Worm (Caenorhabditis elegans) whole organism, midembryonic: ENCODE results near the gene T10B5.3.

Source experiments
- cog-1 ChIP-seq: sonication (generic microtip); optimal IDR thresholded peaks from 2 replicates; lab custom pipeline; 2016; ENCODE audit warnings: missing genetic modification characterization, missing compliant biosample characterization
- flt-1 ChIP-seq: fragments of 200-800 bp; sonication (Bioruptor generic); IDR thresholded peaks from 2 replicates; pipeline ENCODE4 v1.3.6; 2022; ENCODE audit warnings: missing genetic modification characterization, missing compliant biosample characterization
- ref-1 ChIP-seq: fragments of 200-800 bp; sonication (Bioruptor generic); conservative IDR thresholded peaks from 2 replicates; pipeline ENCODE4 v1.3.6; 2022; ENCODE audit warnings: missing genetic modification reagents, missing genetic modification characterization, missing compliant biosample characterization

- no peak for TF ChIP-seq flt-1 (GFP tag; lab: Robert Waterston, UW)
- TF ChIP-seq cog-1: no peak
- no peak for TF ChIP-seq ref-1 (GFP tag; lab: Robert Waterston, UW)
Observed at ce11 chrV:1907350-1907749, 37.8 kb upstream of the T10B5.3 start, which contains the start of gene Y32G9A.5.
